Fruit fly (Drosophila melanogaster) ovary, adult (tissue): Measurements from ENCODE around the gene CG44385.
"Not testable (repeated sequence)": the region's sequence is repeated elsewhere in the genome, so short reads cannot be mapped to it uniquely, and the experiment has no call there.

ENCODE experiments used
- CG17801 ChIP-seq: fragments of 200-800 bp; optimal IDR thresholded peaks from 2 replicates; lab custom pipeline; 2019; ENCODE audit warnings: missing biosample characterization, mild to moderate bottlenecking, missing genetic modification characterization, moderate library complexity; ENCODE audit not compliant: partially characterized antibody

The CG44385 gene

DNA sequence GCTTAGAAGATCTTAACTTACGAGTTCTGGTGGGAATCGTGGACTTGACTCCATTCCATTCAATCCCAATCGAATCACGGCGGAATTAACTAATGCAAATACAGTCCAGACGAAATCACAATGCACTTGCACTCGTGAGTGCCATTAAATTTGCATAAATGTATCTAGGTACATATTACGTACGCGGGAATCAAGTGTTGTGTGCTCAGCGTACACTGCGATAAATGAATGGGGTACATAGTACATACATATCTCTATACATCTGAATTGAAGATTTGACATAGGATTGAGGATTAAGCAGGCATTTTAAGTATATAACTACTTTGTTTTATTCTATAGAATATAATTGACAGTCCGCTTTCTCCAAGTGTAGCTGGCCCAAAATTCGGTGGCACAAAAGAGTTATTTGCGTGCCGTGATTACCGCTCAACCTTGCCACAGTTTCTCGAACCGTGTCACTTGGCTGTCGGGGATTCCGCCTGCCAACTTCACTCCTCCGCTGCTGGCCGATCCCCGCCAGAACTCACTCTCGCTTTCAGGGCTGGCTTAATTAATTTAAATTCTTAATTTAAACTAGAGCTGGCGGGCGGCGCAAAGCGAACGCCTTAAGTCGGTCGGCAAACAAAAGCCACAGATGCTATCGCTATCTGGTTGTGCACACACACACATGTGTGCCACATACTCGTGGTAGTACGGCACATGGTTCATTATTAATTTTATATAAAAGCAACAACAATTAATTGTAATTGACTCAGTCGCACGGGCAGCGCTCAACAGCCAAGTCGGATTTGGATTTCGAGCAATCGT is 9.8 kb upstream of the CG44385 start, which contains the start of the genes CG15199 and CG15202:
Gene CG15199 (minus strand): TSS at position 51 of the 807 bp plus-strand sequence.
Gene CG15202 (plus strand): TSS at position 757 of the 807 bp plus-strand sequence.
- TF ChIP-seq CG17801, result no peak

DNA sequence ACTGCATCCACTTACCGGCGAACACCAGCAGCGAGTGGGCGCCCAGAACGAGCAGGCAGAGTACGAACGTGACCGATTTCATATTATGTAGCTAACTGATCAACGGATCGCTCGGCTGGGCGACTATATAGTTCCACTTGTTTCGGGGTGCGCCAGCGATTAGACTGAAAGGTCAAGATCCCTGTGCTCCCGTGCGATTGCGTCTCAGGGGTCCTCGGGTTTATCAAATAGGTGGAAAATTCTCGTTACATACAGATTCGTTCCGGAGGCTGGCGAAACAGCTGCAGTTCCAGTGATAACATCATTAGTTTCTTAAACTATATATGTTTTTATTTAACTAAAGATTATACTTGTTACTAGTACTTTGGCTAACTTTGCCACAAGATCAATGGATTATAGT is 8.0 kb upstream of the CG44385 start, which contains the start of gene ssp7:
Gene ssp7 (minus strand): TSS at position 101 of the 400 bp plus-strand sequence.
- TF ChIP-seq CG17801, result no peak

DNA sequence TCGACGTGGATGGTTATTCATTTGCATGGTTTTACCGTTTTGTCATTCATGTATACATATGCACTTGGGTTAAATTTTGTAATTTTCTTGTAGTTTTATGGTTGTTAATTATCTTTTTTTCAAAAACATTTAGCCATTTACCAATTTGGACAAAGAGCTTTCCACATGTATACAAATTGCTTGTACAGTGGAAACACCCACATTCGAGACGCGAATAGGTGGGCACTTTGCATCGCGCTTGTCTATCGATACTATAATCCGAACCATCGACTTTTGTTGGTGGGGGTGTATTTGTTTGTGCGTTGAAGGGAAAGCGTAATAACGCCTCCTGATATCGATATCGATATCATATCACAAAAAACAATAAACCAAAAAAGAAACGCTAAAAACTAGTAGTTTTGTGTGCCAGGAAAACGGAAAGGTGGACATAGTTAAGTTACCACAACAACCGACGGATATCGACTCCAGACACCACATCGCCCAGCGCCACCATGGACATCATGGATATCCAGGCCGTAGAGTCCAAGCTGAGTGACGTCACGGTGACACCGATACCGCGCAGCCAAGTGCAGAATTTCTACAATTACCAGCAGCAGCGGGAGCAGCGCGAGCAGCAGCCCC is 5.5 kb upstream of the CG44385 start, which contains the start of gene CDK2AP1:
Gene CDK2AP1 (plus strand): TSS at position 294 of the 621 bp plus-strand sequence.
- peak; percentile 20 for TF ChIP-seq CG17801

dm6 chrX:11136587-11137512 is 4.6 kb upstream of the CG44385 start, which contains the start of gene Klp10A:
Gene Klp10A (minus strand): TSS chrX:11137118.
- no peak for TF ChIP-seq CG17801

DNA sequence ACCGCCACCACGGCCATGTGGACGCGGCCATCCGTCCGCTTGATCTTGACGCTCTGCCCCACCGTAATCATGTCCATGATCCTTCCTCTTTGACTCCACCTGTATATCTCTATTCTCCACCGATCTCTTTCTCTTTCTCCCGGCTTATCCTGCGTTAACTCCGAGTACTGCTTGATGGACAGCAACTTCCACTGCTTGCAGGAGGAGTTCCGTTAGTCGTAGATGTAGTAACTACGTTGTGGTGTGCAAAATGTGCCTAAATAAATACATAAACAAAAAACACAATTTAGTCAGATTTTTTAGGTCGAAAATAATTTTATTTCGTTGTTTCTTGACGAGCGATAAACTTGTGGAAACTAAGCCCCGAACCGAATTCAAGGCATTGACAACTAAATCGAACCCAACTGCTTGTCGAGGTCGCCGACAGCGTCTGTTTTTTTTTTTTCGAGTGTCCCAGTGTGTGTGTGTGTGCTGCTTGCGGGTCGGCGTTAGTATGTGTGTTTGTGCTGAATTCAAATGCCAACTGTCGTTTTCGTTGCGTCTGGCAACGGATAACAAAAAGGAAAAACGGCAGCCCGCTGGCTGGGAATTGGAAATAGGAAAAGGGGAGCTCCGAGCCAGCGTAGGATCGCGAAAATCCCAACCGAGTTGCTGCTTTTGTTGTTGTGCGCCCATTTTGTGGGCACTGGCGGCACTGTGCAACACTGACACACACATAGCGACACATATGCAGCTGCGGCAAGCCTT is 3.8 kb upstream of the CG44385 start:
- TF ChIP-seq CG17801, result no peak

- peak; percentile 54 for TF ChIP-seq CG17801
Observed at dm6 chrX:11128828-11129227, 3.4 kb downstream of the CG44385 start, which contains the start of gene SrpRalpha. Gene SrpRalpha (minus strand): TSS chrX:11129087.

DNA sequence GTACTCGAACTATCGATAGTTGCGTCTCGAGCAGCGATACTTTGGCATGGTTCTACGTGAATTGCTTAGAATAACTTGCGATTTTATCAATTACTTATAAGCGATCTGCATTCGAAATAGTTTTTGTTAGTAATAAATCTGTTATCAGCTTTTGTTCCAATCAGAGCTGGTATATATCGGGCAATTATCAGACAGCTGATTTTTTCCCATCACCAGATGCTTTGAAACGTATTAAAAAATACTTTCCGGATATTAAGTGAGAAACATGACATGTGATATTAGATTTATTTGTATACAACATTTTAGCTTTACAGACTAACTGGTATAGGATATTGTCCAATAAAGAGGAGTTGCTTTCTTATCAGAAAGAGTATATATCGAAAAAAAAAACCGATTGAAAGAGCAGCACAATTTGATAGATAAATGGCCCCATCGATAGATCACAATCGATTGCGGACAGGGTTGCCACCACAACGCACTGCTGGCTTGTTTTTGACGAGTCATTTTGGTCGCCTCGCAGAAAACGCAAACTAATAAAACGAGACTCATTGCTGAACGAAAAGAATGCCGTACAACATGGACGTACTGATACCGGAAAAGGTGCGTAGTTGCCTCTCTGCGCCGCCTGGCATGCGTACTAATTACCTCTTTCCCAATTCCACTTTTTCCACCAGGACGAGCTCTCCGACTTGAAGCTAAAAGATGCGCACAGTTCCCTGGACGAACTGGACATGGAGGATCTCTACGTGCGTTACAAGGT is 7.3 kb downstream of the CG44385 start, which contains the start of gene Rpt3:
Gene Rpt3 (plus strand): TSS at position 353 of the 760 bp plus-strand sequence.
- TF ChIP-seq CG17801, result peak; percentile 41

dm6 chrX:11124126-11124748 is 8.0 kb downstream of the CG44385 start, which contains the start of gene CG11122:
Gene CG11122 (minus strand): TSS chrX:11124726.
- TF ChIP-seq CG17801, result no peak

dm6 chrX:11123561-11123960 is 8.7 kb downstream of the CG44385 start:
- TF ChIP-seq CG17801, result no peak

dm6 chrX:11109670-11110069 is 22.5 kb downstream of the CG44385 start:
- TF ChIP-seq CG17801, result no peak

dm6 chrX:11108845-11109450 is 23.3 kb downstream of the CG44385 start:
- no peak for TF ChIP-seq CG17801

DNA sequence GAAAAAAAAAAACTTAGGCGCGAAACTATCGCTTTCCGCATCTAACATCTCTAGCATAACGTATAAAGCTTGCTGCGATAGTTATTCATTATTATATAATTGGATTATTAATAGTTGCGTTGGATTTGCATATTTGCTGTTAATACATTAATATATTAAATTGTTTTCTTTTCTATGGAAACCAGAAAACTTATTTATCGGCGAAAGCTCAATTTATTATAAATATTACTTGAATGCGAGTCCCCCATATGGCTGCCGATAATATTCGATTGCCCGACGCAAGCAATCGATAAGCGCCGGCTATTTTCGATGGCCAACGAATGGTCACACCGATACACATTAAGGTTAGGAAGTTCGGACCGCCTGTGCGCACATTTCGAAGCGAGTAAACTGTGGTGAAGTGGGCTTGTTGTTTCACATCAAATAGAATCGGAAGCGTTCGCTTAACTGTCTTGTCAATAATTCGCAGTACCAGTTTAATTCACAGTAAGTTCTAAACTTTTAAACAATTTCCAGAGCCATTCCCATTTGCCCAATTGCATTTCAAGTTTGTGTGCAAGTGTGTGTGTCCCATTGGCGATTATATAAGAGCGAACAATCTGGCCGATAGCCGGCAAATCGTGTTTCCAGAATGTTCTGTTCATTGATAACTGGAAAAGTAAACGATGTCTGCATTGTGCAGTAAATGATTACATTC is 23.9 kb downstream of the CG44385 start, which contains the start of gene Hsp60A:
Gene Hsp60A (plus strand): TSS at position 335 of the 697 bp plus-strand sequence.
- TF ChIP-seq CG17801, result peak; percentile 42

dm6 chrX:11095973-11096372 is 36.2 kb downstream of the CG44385 start, which contains the start of gene CG42249:
Gene CG42249 (plus strand): TSS chrX:11096273.
- not testable (repeated sequence) for TF ChIP-seq CG17801
